Fruit fly (Drosophila melanogaster): Measurements from ENCODE around the gene Galphaf.

The Galphaf gene

dm6 chr3L:16652531-16652930, 15.2 kb downstream of the Galphaf start:
- TF ChIP-seq CG30403 (GFP tag; optimal IDR thresholded peaks at IDR 0.05), result no peak
- peak; percentile 62 for TF ChIP-seq Med (GFP tag)
- TF ChIP-seq CG8281 (tag; optimal IDR thresholded peaks at IDR 0.05), result peak; percentile 15
- TF ChIP-seq zf30C (GFP tag; optimal IDR thresholded peaks at IDR 0.05), result no peak
- TF ChIP-seq cas (GFP tag; IDR thresholded peaks at IDR 0.05), result no peak
- no peak for TF ChIP-seq fd3F (GFP tag; optimal IDR thresholded peaks at IDR 0.05)
- no peak for TF ChIP-seq usp (GFP tag; optimal IDR thresholded peaks at IDR 0.05)
- no peak for TF ChIP-seq Hmr (GFP tag; optimal IDR thresholded peaks at IDR 0.05)
- TF ChIP-seq Hr78 (GFP tag; optimal IDR thresholded peaks at IDR 0.05), result peak in 1 of 2 experiments; percentile 14
- no peak for TF ChIP-seq fd102C (GFP tag; optimal IDR thresholded peaks at IDR 0.05)
- no peak for TF ChIP-seq jing (GFP tag; optimal IDR thresholded peaks at IDR 0.05)
- no peak for TF ChIP-seq dmrt11E (tag; optimal IDR thresholded peaks at IDR 0.05)
- no peak for TF ChIP-seq CG13296 (GFP tag; optimal IDR thresholded peaks at IDR 0.05)
- TF ChIP-seq Asciz (GFP tag; optimal IDR thresholded peaks at IDR 0.05), result no peak
- TF ChIP-seq CG14710 (tag; optimal IDR thresholded peaks at IDR 0.05), result no peak
- TF ChIP-seq dysf (GFP tag; IDR thresholded peaks at IDR 0.05), result no peak
- no peak for TF ChIP-seq croc (GFP tag; conservative IDR thresholded peaks at IDR 0.05)
- no peak for TF ChIP-seq kah (GFP tag; optimal IDR thresholded peaks at IDR 0.05)
- no peak for TF ChIP-seq CG10543 (GFP tag; optimal IDR thresholded peaks at IDR 0.05)
- no peak for TF ChIP-seq CG13424 (tag; optimal IDR thresholded peaks at IDR 0.05)
- TF ChIP-seq CG3407 (GFP tag; optimal IDR thresholded peaks at IDR 0.05), result no peak
- 0 out of 4 replicates have a peak, but pooled peaks have one; percentile 77 for TF ChIP-seq chinmo (GFP tag; IDR thresholded peaks at IDR 0.05; ENCODE audit: partially characterized antibody)
- TF ChIP-seq Dref (GFP tag; IDR thresholded peaks at IDR 0.05), result no peak
- no peak for TF ChIP-seq Lpt (GFP tag; optimal IDR thresholded peaks at IDR 0.05)
- no peak for TF ChIP-seq CG9876 (GFP tag; optimal IDR thresholded peaks at IDR 0.05)
- no peak for TF ChIP-seq h (optimal IDR thresholded peaks at IDR 0.05)
- TF ChIP-seq al (GFP tag; IDR thresholded peaks at IDR 0.05), result no peak
- no peak for TF ChIP-seq eve (GFP tag; optimal IDR thresholded peaks at IDR 0.05)
- TF ChIP-seq CG13775 (GFP tag; optimal IDR thresholded peaks at IDR 0.05), result no peak
- no peak for TF ChIP-seq bab2 (GFP tag; optimal IDR thresholded peaks at IDR 0.05)
- no peak for TF ChIP-seq CG17385 (GFP tag; optimal IDR thresholded peaks at IDR 0.05)
- TF ChIP-seq MBD-R2 (GFP tag; IDR thresholded peaks at IDR 0.05), result no peak
- TF ChIP-seq CG13894 (tag; optimal IDR thresholded peaks at IDR 0.05), result no peak
- TF ChIP-seq Doc2 (GFP tag; IDR thresholded peaks at IDR 0.05), result no peak
- no peak for TF ChIP-seq Dad (GFP tag; optimal IDR thresholded peaks at IDR 0.05)
- no peak for TF ChIP-seq Max (GFP tag; optimal IDR thresholded peaks at IDR 0.05)
- no peak for TF ChIP-seq CG8765 (GFP tag; IDR thresholded peaks at IDR 0.05)
- no peak for TF ChIP-seq Bgb (GFP tag; IDR thresholded peaks at IDR 0.05; ENCODE audit: partially characterized antibody)
- TF ChIP-seq abd-A (tag; optimal IDR thresholded peaks at IDR 0.05), result no peak
- no peak for TF ChIP-seq CG3838 (GFP tag; optimal IDR thresholded peaks at IDR 0.05)
- no peak for TF ChIP-seq Stat92E (GFP tag; optimal IDR thresholded peaks at IDR 0.05)
- TF ChIP-seq lab (GFP tag; optimal IDR thresholded peaks at IDR 0.05), result peak; percentile 21
- TF ChIP-seq Nf-YC (tag; optimal IDR thresholded peaks at IDR 0.05), result no peak
- no peak for TF ChIP-seq CG5953 (GFP tag; IDR thresholded peaks at IDR 0.05)
- TF ChIP-seq salm (tag; optimal IDR thresholded peaks at IDR 0.05), result no peak
- TF ChIP-seq CG32532 (GFP tag; IDR thresholded peaks at IDR 0.05), result no peak
- no peak for TF ChIP-seq CG7786 (GFP tag; optimal IDR thresholded peaks at IDR 0.05)
- TF ChIP-seq CG12391 (tag; optimal IDR thresholded peaks at IDR 0.05), result no peak
- TF ChIP-seq Mad (GFP tag; optimal IDR thresholded peaks at IDR 0.05), result no peak
- no peak for TF ChIP-seq luna (GFP tag; optimal IDR thresholded peaks at IDR 0.05)
- no peak for TF ChIP-seq Oaz (GFP tag; IDR thresholded peaks at IDR 0.05)
- TF ChIP-seq tup (GFP tag; optimal IDR thresholded peaks at IDR 0.05), result no peak

Measured in whole organism, embryonic.